Worm (Caenorhabditis elegans) whole organism, L1 larva: ENCODE results near the gene F23H12.3.

ENCODE experiments used
- C04F5.9 ChIP-seq: sonication (generic microtip); optimal IDR thresholded peaks from 2 replicates; lab custom pipeline; 2016; ENCODE audit warnings: missing genetic modification characterization, missing compliant biosample characterization
- F16B12.6 ChIP-seq: fragments of 150-350 bp; optimal IDR thresholded peaks from 2 replicates; lab custom pipeline; 2014; ENCODE audit warnings: missing biosample characterization, missing genetic modification characterization
- aha-1 ChIP-seq: fragments of 150-350 bp; optimal IDR thresholded peaks from 2 replicates; lab custom pipeline; 2014; ENCODE audit warnings: missing biosample characterization, missing genetic modification characterization
- alr-1 ChIP-seq: fragments of 200-800 bp; sonication (Bioruptor generic); optimal IDR thresholded peaks from 2 replicates; lab custom pipeline; 2018; ENCODE audit warnings: borderline replicate concordance, mild to moderate bottlenecking, missing genetic modification characterization, missing compliant biosample characterization
- aly-2 ChIP-seq: fragments of 150-350 bp; optimal IDR thresholded peaks from 2 replicates; lab custom pipeline; 2014; ENCODE audit warnings: missing biosample characterization, missing genetic modification characterization
- ama-1 ChIP-seq: fragments of 150-350 bp; optimal IDR thresholded peaks from 2 replicates; lab custom pipeline; 2014
- blmp-1 ChIP-seq: fragments of 150-350 bp; optimal IDR thresholded peaks from 2 replicates; lab custom pipeline; 2014; ENCODE audit warnings: missing biosample characterization, missing genetic modification characterization
- ceh-8 ChIP-seq: fragments of 200-800 bp; sonication (Bioruptor generic); optimal IDR thresholded peaks from 2 replicates; lab custom pipeline; 2018; ENCODE audit warnings: mild to moderate bottlenecking, missing genetic modification characterization, moderate library complexity, missing compliant biosample characterization
- ces-1 ChIP-seq: fragments of 150-350 bp; optimal IDR thresholded peaks from 2 replicates; lab custom pipeline; 2014; ENCODE audit warnings: missing biosample characterization, missing genetic modification reagents, missing genetic modification characterization
- efl-1 ChIP-seq, 4 experiments: fragments of 150-350 bp; optimal IDR thresholded peaks in 3 of 4; peaks in 1 of 4; 1 replicate in 1 of 4; 2 replicates in 3 of 4; lab custom pipeline; 2014; ENCODE audit warnings: missing biosample characterization in 2 of 4, missing genetic modification characterization in 2 of 4, missing genetic modification reagents in 2 of 4
- efl-3 ChIP-seq: fragments of 200-800 bp; sonication (Bioruptor generic); optimal IDR thresholded peaks from 2 replicates; lab custom pipeline; 2018; ENCODE audit warnings: mild to moderate bottlenecking, missing genetic modification characterization, missing compliant biosample characterization
- egl-13 ChIP-seq: sonication (generic microtip); optimal IDR thresholded peaks from 2 replicates; lab custom pipeline; 2016; ENCODE audit warnings: missing genotype, missing genetic modification reagents, missing genetic modification characterization, missing compliant biosample characterization
- elt-3 ChIP-seq, 6 experiments: fragments of 150-350 bp in 1 of 6; sonication (generic microtip); optimal IDR thresholded peaks; 2 replicates each; lab custom pipeline; 2017 to 2018; ENCODE audit warnings: missing biosample characterization in 6 of 6, missing genetic modification characterization in 6 of 6, inconsistent platforms in 1 of 6
- fkh-4 ChIP-seq: sonication (generic microtip); optimal IDR thresholded peaks from 2 replicates; lab custom pipeline; 2016; ENCODE audit warnings: missing compliant biosample characterization, missing genetic modification characterization, borderline replicate concordance
- fkh-8 ChIP-seq: sonication (generic microtip); optimal IDR thresholded peaks from 2 replicates; lab custom pipeline; 2016; ENCODE audit warnings: mild to moderate bottlenecking, missing genetic modification characterization, missing compliant biosample characterization
- fos-1 ChIP-seq: fragments of 150-350 bp; optimal IDR thresholded peaks from 2 replicates; lab custom pipeline; 2014; ENCODE audit warnings: missing biosample characterization, missing genetic modification characterization
- grh-1 ChIP-seq: fragments of 200-800 bp; sonication (Bioruptor generic); IDR thresholded peaks from 2 replicates; pipeline ENCODE4 v1.3.6; 2022; ENCODE audit warnings: missing genetic modification reagents, missing genetic modification characterization, missing compliant biosample characterization
- hlh-17 ChIP-seq: fragments of 200-800 bp; sonication (Bioruptor generic); optimal IDR thresholded peaks from 2 replicates; lab custom pipeline; 2018; ENCODE audit warnings: missing genetic modification characterization, mild to moderate bottlenecking, missing compliant biosample characterization, moderate library complexity, borderline replicate concordance
- hlh-4 ChIP-seq: sonication (generic microtip); optimal IDR thresholded peaks from 2 replicates; lab custom pipeline; 2016; ENCODE audit warnings: mild to moderate bottlenecking, missing genetic modification characterization, missing compliant biosample characterization
- irx-1 ChIP-seq: sonication (generic microtip); optimal IDR thresholded peaks from 2 replicates; lab custom pipeline; 2016; ENCODE audit warnings: missing genetic modification characterization, missing compliant biosample characterization
- isw-1 ChIP-seq: fragments of 200-800 bp; sonication (Bioruptor generic); IDR thresholded peaks from 2 replicates; pipeline ENCODE4 v1.3.6; 2022; ENCODE audit warnings: missing genetic modification characterization, missing compliant biosample characterization
- jun-1 ChIP-seq: fragments of 150-350 bp; optimal IDR thresholded peaks from 2 replicates; lab custom pipeline; 2014; ENCODE audit warnings: missing biosample characterization, missing genetic modification reagents, missing genetic modification characterization
- lin-13 ChIP-seq: fragments of 150-350 bp; optimal IDR thresholded peaks from 2 replicates; lab custom pipeline; 2014; ENCODE audit warnings: missing biosample characterization, missing genetic modification reagents, missing genetic modification characterization
- lin-15B ChIP-seq: fragments of 150-350 bp; sonication (generic microtip); optimal IDR thresholded peaks from 3 replicates; lab custom pipeline; 2014; ENCODE audit warnings: missing biosample characterization, missing genetic modification characterization
- lin-39 ChIP-seq: fragments of 150-350 bp; optimal IDR thresholded peaks from 2 replicates; lab custom pipeline; 2014; ENCODE audit warnings: missing biosample characterization, missing genetic modification reagents, missing genetic modification characterization
- lir-3 ChIP-seq: sonication (generic microtip); optimal IDR thresholded peaks from 2 replicates; lab custom pipeline; 2016; ENCODE audit warnings: mild to moderate bottlenecking, missing genetic modification characterization, moderate library complexity, missing compliant biosample characterization; ENCODE audit not compliant: poor library complexity
- mdl-1 ChIP-seq, 2 experiments: fragments of 150-350 bp; optimal IDR thresholded peaks; 2 replicates each; lab custom pipeline; 2014 to 2017; ENCODE audit warnings: missing biosample characterization in 2 of 2, missing genetic modification characterization in 2 of 2, inconsistent platforms in 1 of 2
- mep-1 ChIP-seq: fragments of 150-350 bp; optimal IDR thresholded peaks from 2 replicates; lab custom pipeline; 2014; ENCODE audit warnings: missing biosample characterization, missing genetic modification characterization
- nhr-20 ChIP-seq: sonication (generic microtip); optimal IDR thresholded peaks from 2 replicates; lab custom pipeline; 2016; ENCODE audit warnings: mild to moderate bottlenecking, missing genetic modification characterization, missing compliant biosample characterization
- nhr-28 ChIP-seq: fragments of 150-350 bp; optimal IDR thresholded peaks from 2 replicates; lab custom pipeline; 2014; ENCODE audit warnings: missing biosample characterization, missing genetic modification characterization
- nhr-47 ChIP-seq: sonication (generic microtip); optimal IDR thresholded peaks from 2 replicates; lab custom pipeline; 2016; ENCODE audit warnings: mild to moderate bottlenecking, missing genetic modification characterization, moderate library complexity, missing compliant biosample characterization
- nhr-71 ChIP-seq: sonication (generic microtip); optimal IDR thresholded peaks from 2 replicates; lab custom pipeline; 2016; ENCODE audit warnings: mild to moderate bottlenecking, missing genetic modification characterization, moderate library complexity, missing compliant biosample characterization
- nhr-76 ChIP-seq: sonication (generic microtip); optimal IDR thresholded peaks from 2 replicates; lab custom pipeline; 2017; ENCODE audit warnings: missing biosample characterization, missing genetic modification characterization
- nhr-85 ChIP-seq: sonication (generic microtip); peaks from one replicate; lab custom pipeline; 2016; ENCODE audit warnings: missing genetic modification characterization, inconsistent platforms, missing compliant biosample characterization
- nhr-90 ChIP-seq: sonication (generic microtip); optimal IDR thresholded peaks from 2 replicates; lab custom pipeline; 2016; ENCODE audit warnings: mild to moderate bottlenecking, missing genetic modification characterization, missing compliant biosample characterization; ENCODE audit not compliant: poor library complexity
- pax-3 ChIP-seq: fragments of 200-800 bp; sonication (Bioruptor generic); optimal IDR thresholded peaks from 2 replicates; lab custom pipeline; 2018; ENCODE audit warnings: mild to moderate bottlenecking, missing genetic modification characterization, moderate library complexity, missing compliant biosample characterization
- rnt-1 ChIP-seq: sonication (generic microtip); optimal IDR thresholded peaks from 2 replicates; lab custom pipeline; 2016; ENCODE audit warnings: mild to moderate bottlenecking, missing genetic modification characterization, moderate library complexity, missing compliant biosample characterization
- snu-23 ChIP-seq: sonication (generic microtip); optimal IDR thresholded peaks from 2 replicates; lab custom pipeline; 2016; ENCODE audit warnings: missing genetic modification characterization, missing compliant biosample characterization
- swsn-7 ChIP-seq: sonication (generic microtip); optimal IDR thresholded peaks from 2 replicates; lab custom pipeline; 2016; ENCODE audit warnings: missing genetic modification characterization, missing compliant biosample characterization
- unc-30 ChIP-seq: sonication (generic microtip); optimal IDR thresholded peaks from 2 replicates; lab custom pipeline; 2017; ENCODE audit warnings: missing biosample characterization, missing genetic modification characterization
- zag-1 ChIP-seq: fragments of 150-350 bp; optimal IDR thresholded peaks from 2 replicates; lab custom pipeline; 2014; ENCODE audit warnings: missing biosample characterization, missing genetic modification characterization
- ztf-11 ChIP-seq, 2 experiments: sonication (generic microtip); optimal IDR thresholded peaks; 2 replicates each; lab custom pipeline; 2016 to 2017; ENCODE audit warnings: missing genetic modification characterization in 2 of 2, missing biosample characterization in 1 of 2, missing compliant biosample characterization in 1 of 2
- ztf-4 ChIP-seq: fragments of 150-350 bp; optimal IDR thresholded peaks from 2 replicates; lab custom pipeline; 2014; ENCODE audit warnings: missing biosample characterization, missing genetic modification characterization

The F23H12.3 gene

DNA sequence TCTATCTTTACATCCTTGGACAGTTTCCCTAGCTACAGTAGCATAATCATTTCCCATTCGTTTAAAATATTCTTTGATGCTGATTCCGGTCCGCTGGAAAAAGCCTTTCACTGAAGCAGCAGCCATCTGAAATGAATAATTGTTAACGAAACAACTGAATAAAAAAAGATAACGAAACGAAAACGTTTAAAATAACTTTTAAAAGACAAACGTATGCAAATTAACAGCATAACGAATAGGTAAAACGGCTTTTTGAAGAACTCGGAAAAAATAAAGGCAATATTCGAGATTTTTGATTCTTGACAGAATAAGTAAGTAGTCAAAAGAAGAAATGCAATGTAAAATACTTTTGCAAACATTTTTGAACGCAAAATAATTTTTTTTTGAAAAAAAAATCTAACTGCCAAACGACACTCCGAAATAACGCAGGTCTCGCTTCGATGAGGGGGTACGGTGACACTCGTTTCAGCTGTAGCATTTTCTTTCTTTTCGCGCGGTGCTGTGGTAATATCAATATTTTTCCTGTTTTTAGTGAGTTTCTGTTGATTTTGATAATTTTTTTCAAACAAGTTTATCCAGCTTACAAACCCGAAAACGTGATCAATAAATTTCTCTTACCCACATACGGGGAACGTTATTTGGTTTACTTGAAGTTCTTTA, 26.9 kb upstream of the F23H12.3 start, which contains the start of the genes R04F11.5 and R04F11.2 (continued):
- peak; percentile 92 for TF ChIP-seq mep-1
- no peak for TF ChIP-seq C04F5.9
- TF ChIP-seq lin-15B (tag; lab: Kevin White, UChicago): peak; percentile 80
- TF ChIP-seq grh-1: 0 out of 2 replicates have a peak, but pooled peaks have one; percentile 56
- peak; percentile 78 for TF ChIP-seq blmp-1 (tag; lab: Kevin White, UChicago)
- TF ChIP-seq fos-1 (tag; lab: Kevin White, UChicago): peak; percentile 71
- peak; percentile 86 for TF ChIP-seq snu-23 (GFP tag; lab: Kevin White, UChicago)
- TF ChIP-seq ces-1 (GFP tag; lab: Kevin White, UChicago): no peak
- peak; percentile 76 for TF ChIP-seq nhr-20 (tag; lab: Kevin White, UChicago)
- peak; percentile 59 for TF ChIP-seq lin-39 (tag; lab: Kevin White, UChicago)
- TF ChIP-seq ztf-4 (tag; lab: Kevin White, UChicago): no peak
- no peak for TF ChIP-seq aha-1 (tag; lab: Kevin White, UChicago)
- TF ChIP-seq hlh-17: no peak
- no peak for TF ChIP-seq efl-3 (GFP tag; lab: Kevin White, UChicago)
- peak; percentile 66 for TF ChIP-seq jun-1 (tag; lab: Kevin White, UChicago)
- TF ChIP-seq fkh-4 (tag; lab: Kevin White, UChicago): no peak
- peak; percentile 71 for TF ChIP-seq swsn-7 (tag; lab: Kevin White, UChicago)
- peak in 3 of 6 experiments; percentile 45 to 91 (median 65) for TF ChIP-seq elt-3 (tag; optimal IDR thresholded peaks at IDR 0.05; lab: Kevin White, UChicago)
- peak; percentile 67 for TF ChIP-seq isw-1 (GFP tag; lab: Robert Waterston, UW)
- TF ChIP-seq nhr-90 (tag; lab: Kevin White, UChicago): peak; percentile 71
- TF ChIP-seq unc-30 (tag; lab: Kevin White, UChicago): no peak
- TF ChIP-seq alr-1 (tag; lab: Kevin White, UChicago): no peak
- no peak for TF ChIP-seq lir-3
- peak; percentile 49 for TF ChIP-seq irx-1 (tag; lab: Kevin White, UChicago)
- TF ChIP-seq mdl-1 (tag; optimal IDR thresholded peaks at IDR 0.05; lab: Kevin White, UChicago): peak in 1 of 2 experiments; percentile 25
- TF ChIP-seq egl-13 (tag; lab: Kevin White, UChicago): peak; percentile 46
- no peak for TF ChIP-seq nhr-76
- peak; percentile 48 for TF ChIP-seq fkh-8 (tag; lab: Kevin White, UChicago)
- TF ChIP-seq nhr-85: peak; percentile 85
- TF ChIP-seq F16B12.6 (tag; lab: Kevin White, UChicago): peak; percentile 49
- TF ChIP-seq lin-13: peak; percentile 56
- TF ChIP-seq zag-1 (tag; lab: Kevin White, UChicago): no peak
- TF ChIP-seq, all 84 proteins: peak for 46

ce11 chrV:12320274-12320839, 24.6 kb upstream of the F23H12.3 start:
- TF ChIP-seq efl-1 (optimal IDR thresholded peaks at IDR 0.05; lab: Kevin White, UChicago) (no peak), efl-1 (GFP tag; optimal IDR thresholded peaks at IDR 0.05 in 1 of 2; lab: Kevin White, UChicago) (peak in 1 of 2 experiments; percentile 47), ztf-11 (tag; optimal IDR thresholded peaks at IDR 0.05; lab: Kevin White, UChicago) (no peak), lin-13 (no peak), elt-3 (tag; optimal IDR thresholded peaks at IDR 0.05; lab: Kevin White, UChicago) (no peak), isw-1 (GFP tag; lab: Robert Waterston, UW) (no peak), pax-3 (tag; lab: Kevin White, UChicago) (peak; percentile 1), snu-23 (GFP tag; lab: Kevin White, UChicago) (no peak), nhr-20 (tag; lab: Kevin White, UChicago) (no peak), jun-1 (tag; lab: Kevin White, UChicago) (no peak), nhr-76 (no peak), nhr-47 (tag; lab: Kevin White, UChicago) (peak; percentile 1), fkh-8 (tag; lab: Kevin White, UChicago) (no peak), fkh-4 (tag; lab: Kevin White, UChicago) (no peak), F16B12.6 (tag; lab: Kevin White, UChicago) (no peak), ceh-8 (GFP tag; lab: Kevin White, UChicago) (no peak), mdl-1 (tag; optimal IDR thresholded peaks at IDR 0.05; lab: Kevin White, UChicago) (no peak), rnt-1 (tag; lab: Kevin White, UChicago) (no peak), lir-3 (no peak), aly-2 (tag; lab: Kevin White, UChicago) (no peak), hlh-4 (tag; lab: Kevin White, UChicago) (no peak), ama-1 (lab: Kevin White, UChicago) (no peak), blmp-1 (tag; lab: Kevin White, UChicago) (no peak), nhr-71 (tag; lab: Kevin White, UChicago) (peak; percentile 4), nhr-28 (tag; lab: Kevin White, UChicago) (no peak)
